Worm (Caenorhabditis elegans) whole organism, L2 larva: ENCODE data around the gene F20D6.2.

ENCODE experiments used
- blmp-1 ChIP-seq: sonication (generic microtip); optimal IDR thresholded peaks from 2 replicates; lab custom pipeline; 2017; ENCODE audit warnings: missing genetic modification characterization, mild to moderate bottlenecking, missing compliant biosample characterization, antibody characterized with exemption, moderate library complexity; ENCODE audit not compliant: insufficient read depth
- lin-11 ChIP-seq: fragments of 150-350 bp; sonication (generic microtip); optimal IDR thresholded peaks from 2 replicates; lab custom pipeline; 2014; ENCODE audit warnings: missing biosample characterization, missing genetic modification characterization, inconsistent platforms, mixed read lengths
- lin-39 ChIP-seq: fragments of 150-350 bp; optimal IDR thresholded peaks from 2 replicates; lab custom pipeline; 2014; ENCODE audit warnings: missing biosample characterization, missing genetic modification reagents, missing genetic modification characterization
- mdl-1 ChIP-seq, 2 experiments: fragments of 150-350 bp in 1 of 2; sonication (generic microtip) in 1 of 2; optimal IDR thresholded peaks; 2 replicates each; lab custom pipeline; 2017; ENCODE audit warnings: missing biosample characterization in 2 of 2, missing genetic modification characterization in 2 of 2
- nhr-11 ChIP-seq: fragments of 150-350 bp; optimal IDR thresholded peaks from 2 replicates; lab custom pipeline; 2014; ENCODE audit warnings: missing biosample characterization, missing genetic modification characterization
- nhr-77 ChIP-seq: fragments of 150-350 bp; optimal IDR thresholded peaks from 2 replicates; lab custom pipeline; 2014; ENCODE audit warnings: missing biosample characterization, missing genetic modification characterization
- skn-1 ChIP-seq: sonication (generic microtip); optimal IDR thresholded peaks from 2 replicates; lab custom pipeline; 2017; ENCODE audit warnings: missing biosample characterization, missing genetic modification characterization
- sma-3 ChIP-seq: sonication (generic microtip); optimal IDR thresholded peaks from 2 replicates; lab custom pipeline; 2016; ENCODE audit warnings: missing genetic modification reagents, missing genetic modification characterization, missing compliant biosample characterization
- snpc-4 ChIP-seq: fragments of 150-350 bp; optimal IDR thresholded peaks from 2 replicates; lab custom pipeline; 2014; ENCODE audit warnings: missing biosample characterization, missing genetic modification characterization
- unc-62 ChIP-seq: fragments of 150-350 bp; optimal IDR thresholded peaks from 2 replicates; lab custom pipeline; 2014; ENCODE audit warnings: missing biosample characterization, missing genetic modification reagents, missing genetic modification characterization

- no peak for TF ChIP-seq snpc-4 (tag; lab: Kevin White, UChicago)
- no peak for TF ChIP-seq skn-1 (tag; lab: Kevin White, UChicago)
- TF ChIP-seq mdl-1 (tag; optimal IDR thresholded peaks at IDR 0.05; lab: Kevin White, UChicago) = no peak
- TF ChIP-seq blmp-1 (tag; lab: Kevin White, UChicago) = no peak
- no peak for TF ChIP-seq nhr-11 (tag; lab: Kevin White, UChicago)
- TF ChIP-seq unc-62 (GFP tag; lab: Kevin White, UChicago) = no peak
- TF ChIP-seq lin-39 = no peak
- no peak for TF ChIP-seq nhr-77 (tag; lab: Kevin White, UChicago)
- TF ChIP-seq lin-11 (tag; lab: Kevin White, UChicago) = no peak
- TF ChIP-seq sma-3 = no peak
Observed at ce11 chrV:8168219-8168962, 17.4 kb upstream of the F20D6.2 start, which contains the start of gene F20D6.8.
